Fruit fly (Drosophila melanogaster): Measurements from ENCODE around the gene Phlpp.

DNA sequence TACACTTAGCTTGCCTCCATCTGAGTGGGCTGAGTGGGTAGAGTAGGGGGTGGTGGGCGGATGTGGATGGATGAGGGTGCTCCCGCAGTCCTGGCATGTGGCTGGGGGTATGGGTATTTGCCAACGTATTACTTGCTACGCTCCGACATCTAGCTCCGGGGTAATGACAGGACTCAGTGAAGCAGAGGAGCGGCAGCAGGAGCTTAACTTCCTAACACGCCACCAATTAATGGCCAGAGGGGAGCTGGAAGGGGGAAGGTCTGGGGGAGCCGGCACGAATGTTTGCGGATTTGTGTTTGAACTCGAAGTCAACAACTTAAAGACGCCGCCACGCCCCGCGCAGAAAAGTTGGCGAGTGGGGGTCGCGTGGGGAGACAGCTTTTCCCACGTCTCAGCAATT lies 40.7 kb upstream of the Phlpp start:
- TF ChIP-seq GATAd (GFP tag; optimal IDR thresholded peaks at IDR 0.05) (no peak), Hr83 (GFP tag; optimal IDR thresholded peaks at IDR 0.05; ENCODE audit: poor library complexity, severe bottlenecking) (no peak), Vsx2 (GFP tag; optimal IDR thresholded peaks at IDR 0.05; ENCODE audit: partially characterized antibody) (no peak)
